Fruit fly (Drosophila melanogaster) whole organism, embryonic: ENCODE measurements around the gene Fitm.
A peak's percentile ranks its signal among the peaks of the same experiment; 100 is the strongest.

Experiments used
- ATbp ChIP-seq: fragments of 200-800 bp; sonication (Bioruptor generic); optimal IDR thresholded peaks from 2 replicates; lab custom pipeline; 2017; ENCODE audit warnings: missing biosample characterization, mild to moderate bottlenecking, missing genetic modification characterization, missing genetic modification reagents
- Adf1 ChIP-seq: fragments of 200-800 bp; sonication (Bioruptor generic); IDR thresholded peaks from 2 replicates; pipeline ENCODE4 v1.3.6; 2022; ENCODE audit warnings: missing biosample characterization, missing genetic modification characterization
- Blimp-1 ChIP-seq: fragments of 200-800 bp; sonication (Bioruptor generic); optimal IDR thresholded peaks from 3 replicates; lab custom pipeline; 2018; ENCODE audit warnings: missing biosample characterization, missing genetic modification characterization, mild to moderate bottlenecking, moderate library complexity, missing genetic modification reagents
- CG10147 ChIP-seq: fragments of 200-800 bp; sonication (Bioruptor generic); optimal IDR thresholded peaks from 2 replicates; lab custom pipeline; 2019; ENCODE audit warnings: missing biosample characterization, mild to moderate bottlenecking, missing genetic modification characterization, moderate library complexity
- CG10274 ChIP-seq: fragments of 200-800 bp; sonication (Bioruptor generic); optimal IDR thresholded peaks from 3 replicates; lab custom pipeline; 2017; ENCODE audit warnings: missing biosample characterization, mild to moderate bottlenecking, missing genetic modification characterization
- CG10543 ChIP-seq: fragments of 200-800 bp; sonication (Bioruptor generic); optimal IDR thresholded peaks from 3 replicates; lab custom pipeline; 2017; ENCODE audit warnings: missing biosample characterization, mild to moderate bottlenecking, missing genetic modification characterization, moderate library complexity
- CG10565 ChIP-seq: fragments of 200-800 bp; sonication (Bioruptor generic); optimal IDR thresholded peaks from 3 replicates; lab custom pipeline; 2016; ENCODE audit warnings: missing biosample characterization, mild to moderate bottlenecking, missing genetic modification characterization
- CG15601 ChIP-seq: fragments of 200-800 bp; sonication (Bioruptor generic); optimal IDR thresholded peaks from 3 replicates; lab custom pipeline; 2019; ENCODE audit warnings: missing biosample characterization, mild to moderate bottlenecking, missing genetic modification characterization, moderate library complexity
- CG1602 ChIP-seq: fragments of 200-800 bp; sonication (Bioruptor generic); optimal IDR thresholded peaks from 3 replicates; lab custom pipeline; 2016; ENCODE audit warnings: missing biosample characterization, missing genetic modification characterization
- CG16779 ChIP-seq: fragments of 200-800 bp; sonication (Bioruptor generic); IDR thresholded peaks from 2 replicates; pipeline ENCODE4 v1.3.6; 2022; ENCODE audit warnings: missing biosample characterization, missing genetic modification characterization
- CG17802 ChIP-seq: fragments of 200-800 bp; sonication (Bioruptor generic); optimal IDR thresholded peaks from 2 replicates; lab custom pipeline; 2018; ENCODE audit warnings: missing biosample characterization, mild to moderate bottlenecking, missing genetic modification characterization, moderate library complexity
- CG17912 ChIP-seq: fragments of 200-800 bp; sonication (Bioruptor generic); optimal IDR thresholded peaks from 2 replicates; lab custom pipeline; 2018; ENCODE audit warnings: missing biosample characterization, mild to moderate bottlenecking, missing genetic modification characterization
- CG2202 ChIP-seq: fragments of 200-800 bp; sonication (Bioruptor generic); optimal IDR thresholded peaks from 2 replicates; lab custom pipeline; 2018; ENCODE audit warnings: missing biosample characterization, mild to moderate bottlenecking, missing genetic modification characterization
- CG33213 ChIP-seq: fragments of 200-800 bp; sonication (Bioruptor generic); optimal IDR thresholded peaks from 3 replicates; lab custom pipeline; 2016; ENCODE audit warnings: missing biosample characterization, missing genetic modification characterization
- CG33557 ChIP-seq: fragments of 200-800 bp; sonication (Bioruptor generic); optimal IDR thresholded peaks from 2 replicates; lab custom pipeline; 2019; ENCODE audit warnings: missing biosample characterization, mild to moderate bottlenecking, missing genetic modification characterization, moderate library complexity
- CG4424 ChIP-seq: fragments of 200-800 bp; sonication (Bioruptor generic); optimal IDR thresholded peaks from 3 replicates; lab custom pipeline; 2016; ENCODE audit warnings: missing biosample characterization, missing genetic modification characterization
- CG6175 ChIP-seq: fragments of 200-800 bp; sonication (Bioruptor generic); IDR thresholded peaks from 3 replicates; pipeline ENCODE4 v1.3.6; 2022; ENCODE audit warnings: missing biosample characterization, missing genetic modification characterization
- CG6683 ChIP-seq: fragments of 200-800 bp; sonication (Bioruptor generic); optimal IDR thresholded peaks from 2 replicates; lab custom pipeline; 2017; ENCODE audit warnings: missing biosample characterization, mild to moderate bottlenecking, missing genetic modification characterization, missing genetic modification reagents
- CG7786 ChIP-seq: fragments of 200-800 bp; sonication (Bioruptor generic); optimal IDR thresholded peaks from 2 replicates; lab custom pipeline; 2016; ENCODE audit warnings: missing biosample characterization, missing genetic modification characterization
- CG7839 ChIP-seq: fragments of 200-800 bp; sonication (Bioruptor generic); optimal IDR thresholded peaks from 3 replicates; lab custom pipeline; 2018; ENCODE audit warnings: missing biosample characterization, mild to moderate bottlenecking, missing genetic modification characterization, moderate library complexity
- CG7928 ChIP-seq: fragments of 200-800 bp; sonication (Bioruptor generic); optimal IDR thresholded peaks from 2 replicates; lab custom pipeline; 2017; ENCODE audit warnings: missing biosample characterization, mild to moderate bottlenecking, missing genetic modification characterization
- CG8089 ChIP-seq: fragments of 200-800 bp; sonication (Bioruptor generic); optimal IDR thresholded peaks from 3 replicates; lab custom pipeline; 2016; ENCODE audit warnings: missing biosample characterization, missing genetic modification characterization
- CG8281 ChIP-seq: fragments of 200-800 bp; sonication (Bioruptor generic); optimal IDR thresholded peaks from 2 replicates; lab custom pipeline; 2018; ENCODE audit warnings: missing biosample characterization, mild to moderate bottlenecking, missing genetic modification characterization, moderate library complexity
- CG9817 ChIP-seq: fragments of 200-800 bp; sonication (Bioruptor generic); optimal IDR thresholded peaks from 2 replicates; lab custom pipeline; 2018; ENCODE audit warnings: missing biosample characterization, mild to moderate bottlenecking, missing genetic modification characterization, moderate library complexity
- CHES-1-like ChIP-seq: fragments of 200-800 bp; sonication (Bioruptor generic); optimal IDR thresholded peaks from 2 replicates; lab custom pipeline; 2016; ENCODE audit warnings: missing biosample characterization, missing genetic modification characterization
- Camta ChIP-seq: fragments of 200-800 bp; sonication (Bioruptor generic); optimal IDR thresholded peaks from 2 replicates; lab custom pipeline; 2016; ENCODE audit warnings: missing biosample characterization, missing genetic modification characterization
- Chrac-16 ChIP-seq: fragments of 200-800 bp; sonication (Bioruptor generic); optimal IDR thresholded peaks from 3 replicates; lab custom pipeline; 2016; ENCODE audit warnings: missing biosample characterization, missing genetic modification characterization
- CkIIα-i1 ChIP-seq: fragments of 200-800 bp; sonication (Bioruptor generic); IDR thresholded peaks from 2 replicates; pipeline ENCODE4 v1.3.6; 2022; ENCODE audit warnings: missing biosample characterization, missing genetic modification characterization
- D19B ChIP-seq: fragments of 200-800 bp; sonication (Bioruptor generic); optimal IDR thresholded peaks from 2 replicates; lab custom pipeline; 2017; ENCODE audit warnings: missing biosample characterization, mild to moderate bottlenecking, missing genetic modification characterization
- GATAe ChIP-seq: fragments of 200-800 bp; sonication (Bioruptor generic); conservative IDR thresholded peaks from 2 replicates; pipeline ENCODE4 v1.3.6; 2022; ENCODE audit warnings: missing biosample characterization, missing genetic modification characterization
- HLH4C ChIP-seq: fragments of 200-800 bp; sonication (Bioruptor generic); IDR thresholded peaks from 3 replicates; pipeline ENCODE4 v1.3.6; 2022; ENCODE audit warnings: missing biosample characterization, missing genetic modification characterization; ENCODE audit not compliant: partially characterized antibody
- Hr39 ChIP-seq: fragments of >200 bp; optimal IDR thresholded peaks from 2 replicates; lab custom pipeline; 2017
- Mes4 ChIP-seq: fragments of 200-800 bp; sonication (Bioruptor generic); optimal IDR thresholded peaks from 2 replicates; lab custom pipeline; 2016; ENCODE audit warnings: missing biosample characterization, missing genetic modification characterization
- NC2α ChIP-seq: fragments of 200-800 bp; sonication (Bioruptor generic); optimal IDR thresholded peaks from 2 replicates; lab custom pipeline; 2016; ENCODE audit warnings: missing biosample characterization, missing genetic modification characterization
- Oli ChIP-seq: fragments of 200-800 bp; sonication (Bioruptor generic); optimal IDR thresholded peaks from 2 replicates; lab custom pipeline; 2018; ENCODE audit warnings: missing biosample characterization, mild to moderate bottlenecking, missing genetic modification characterization, moderate library complexity
- Rx ChIP-seq: fragments of 200-800 bp; sonication (Bioruptor generic); IDR thresholded peaks from 2 replicates; pipeline ENCODE4 v1.3.6; 2022; ENCODE audit warnings: missing biosample characterization, missing genetic modification characterization
- Taf1 ChIP-seq: fragments of 200-800 bp; sonication (Bioruptor generic); IDR thresholded peaks from 2 replicates; pipeline ENCODE4 v1.3.6; 2022; ENCODE audit warnings: missing biosample characterization, missing genetic modification characterization
- Vsx1 ChIP-seq: fragments of 200-800 bp; sonication (Bioruptor generic); optimal IDR thresholded peaks from 2 replicates; lab custom pipeline; 2017; ENCODE audit warnings: missing biosample characterization, mild to moderate bottlenecking, missing genetic modification characterization, missing genetic modification reagents
- ash1 ChIP-seq: fragments of 200-800 bp; sonication (Bioruptor generic); optimal IDR thresholded peaks from 2 replicates; lab custom pipeline; 2018; ENCODE audit warnings: missing biosample characterization, mild to moderate bottlenecking, missing genetic modification characterization
- chinmo ChIP-seq: fragments of 200-800 bp; sonication (Bioruptor generic); IDR thresholded peaks from 4 replicates; pipeline ENCODE4 v1.3.6; 2022; ENCODE audit warnings: missing biosample characterization, missing genetic modification characterization; ENCODE audit not compliant: partially characterized antibody
- chn ChIP-seq: fragments of 200-800 bp; sonication (Bioruptor generic); optimal IDR thresholded peaks from 2 replicates; lab custom pipeline; 2016; ENCODE audit warnings: missing biosample characterization, missing genetic modification characterization
- danr ChIP-seq: fragments of 200-800 bp; sonication (Bioruptor generic); IDR thresholded peaks from 2 replicates; pipeline ENCODE4 v1.3.6; 2022; ENCODE audit warnings: missing biosample characterization, missing genetic modification characterization
- dimm ChIP-seq: fragments of 200-800 bp; sonication (Bioruptor generic); IDR thresholded peaks from 2 replicates; pipeline ENCODE4 v1.3.6; 2022; ENCODE audit warnings: missing biosample characterization, missing genetic modification characterization
- gce ChIP-seq: fragments of 200-800 bp; sonication (Bioruptor generic); IDR thresholded peaks from 3 replicates; pipeline ENCODE4 v1.3.6; 2022; ENCODE audit warnings: missing biosample characterization, missing genetic modification characterization
- gcm ChIP-seq: fragments of 200-800 bp; sonication (Bioruptor generic); optimal IDR thresholded peaks from 2 replicates; lab custom pipeline; 2019; ENCODE audit warnings: missing biosample characterization, mild to moderate bottlenecking, missing genetic modification characterization, moderate library complexity
- hb ChIP-seq: fragments of 200-800 bp; sonication (Bioruptor generic); IDR thresholded peaks from 3 replicates; pipeline ENCODE4 v1.3.6; 2022; ENCODE audit warnings: missing biosample characterization, missing genetic modification characterization; ENCODE audit not compliant: partially characterized antibody
- oc ChIP-seq: fragments of 200-800 bp; sonication (Bioruptor generic); optimal IDR thresholded peaks from 2 replicates; lab custom pipeline; 2018; ENCODE audit warnings: missing biosample characterization, mild to moderate bottlenecking, missing genetic modification characterization, moderate library complexity
- run ChIP-seq: fragments of 200-800 bp; sonication (Bioruptor generic); optimal IDR thresholded peaks from 3 replicates; lab custom pipeline; 2018; ENCODE audit warnings: missing biosample characterization, mild to moderate bottlenecking, missing genetic modification characterization
- sisA ChIP-seq: fragments of 200-800 bp; sonication (Bioruptor generic); IDR thresholded peaks from 2 replicates; pipeline ENCODE4 v1.3.6; 2022; ENCODE audit warnings: missing biosample characterization, missing genetic modification characterization
- sug ChIP-seq: fragments of 200-800 bp; optimal IDR thresholded peaks from 2 replicates; lab custom pipeline; 2019; ENCODE audit warnings: missing biosample characterization, mild to moderate bottlenecking, missing genetic modification characterization, moderate library complexity
- z ChIP-seq: fragments of 200-800 bp; sonication (Bioruptor generic); IDR thresholded peaks from 3 replicates; pipeline ENCODE4 v1.3.6; 2022; ENCODE audit warnings: missing biosample characterization, missing genetic modification characterization

Gene Fitm

dm6 chr3L:5187572-5187934 lies 41.7 kb upstream of the Fitm start (continued):
- TF ChIP-seq dimm (no peak), Taf1 (GFP tag; lab: Robert Waterston, UW) (0 out of 2 replicates have a peak, but pooled peaks have one; percentile 33), Chrac-16 (peak; percentile 54), CG7928 (no peak), run (tag; lab: Kevin White, UChicago) (no peak), CG2202 (tag; lab: Kevin White, UChicago) (peak; percentile 23), HLH4C (GFP tag; lab: Robert Waterston, UW) (no peak), GATAe (GFP tag; lab: Robert Waterston, UW) (no peak), NC2α (GFP tag; lab: Kevin White, UChicago) (no peak), CG9817 (tag; lab: Kevin White, UChicago) (peak; percentile 23), CG8281 (peak; percentile 23), CG15601 (tag; lab: Kevin White, UChicago) (no peak), sisA (GFP tag; lab: Robert Waterston, UW) (peak; percentile 61), CG33557 (peak; percentile 40), Rx (GFP tag; lab: Robert Waterston, UW) (peak; percentile 28; the same call in 1 of the 2 replicates), CG16779 (no peak), D19B (GFP tag; lab: Kevin White, UChicago) (peak; percentile 13), CG10274 (GFP tag; lab: Kevin White, UChicago) (no peak), CkIIα-i1 (GFP tag; lab: Robert Waterston, UW) (no peak), CG10543 (no peak), Camta (GFP tag; lab: Kevin White, UChicago) (peak; percentile 51), CG7839 (tag; lab: Kevin White, UChicago) (peak; percentile 72), CG33213 (GFP tag; lab: Kevin White, UChicago) (no peak), CG17912 (GFP tag; lab: Kevin White, UChicago) (no peak), Oli (tag; lab: Kevin White, UChicago) (peak; percentile 65), CHES-1-like (GFP tag; lab: Kevin White, UChicago) (peak; percentile 27), ash1 (GFP tag; lab: Kevin White, UChicago) (no peak), gcm (no peak), Mes4 (GFP tag; lab: Kevin White, UChicago) (peak; percentile 48), Adf1 (GFP tag; lab: Robert Waterston, UW) (no peak), Blimp-1 (GFP tag; lab: Kevin White, UChicago) (peak; percentile 77), CG6175 (GFP tag; lab: Robert Waterston, UW) (no peak), CG8089 (GFP tag; lab: Kevin White, UChicago) (peak; percentile 59), oc (no peak), chinmo (GFP tag; lab: Robert Waterston, UW) (no peak), CG1602 (GFP tag; lab: Kevin White, UChicago) (peak; percentile 48), Vsx1 (GFP tag; lab: Kevin White, UChicago) (peak; percentile 28), gce (GFP tag; lab: Robert Waterston, UW) (0 out of 3 replicates have a peak, but pooled peaks have one; percentile 37), CG6683 (no peak), CG10147 (GFP tag; lab: Kevin White, UChicago) (peak; percentile 47), CG10565 (GFP tag; lab: Kevin White, UChicago) (no peak), chn (peak; percentile 39), danr (GFP tag; lab: Robert Waterston, UW) (peak; percentile 49; the same call in 1 of the 2 replicates), Hr39 (lab: Kevin White, UChicago) (no peak), z (GFP tag; lab: Robert Waterston, UW) (no peak), CG4424 (GFP tag; lab: Kevin White, UChicago) (peak; percentile 69), ATbp (GFP tag; lab: Kevin White, UChicago) (peak; percentile 40), CG7786 (no peak), CG17802 (tag; lab: Kevin White, UChicago) (peak; percentile 40), sug (tag; lab: Kevin White, UChicago) (no peak), hb (GFP tag; lab: Robert Waterston, UW) (no peak)
